Fruit fly (Drosophila melanogaster) whole organism, larva: ENCODE results near the gene CG43965.

Source experiments
- noc ChIP-seq: fragments of 200-800 bp; sonication (Bioruptor generic); optimal IDR thresholded peaks from 3 replicates; lab custom pipeline; 2019; ENCODE audit warnings: missing biosample characterization, mild to moderate bottlenecking, missing genetic modification characterization, moderate library complexity

CG43965 gene

dm6 chr3L:8704713-8705412 is 20.7 kb downstream of the CG43965 start:
- TF ChIP-seq noc (tag; lab: Kevin White, UChicago), result peak; percentile 67

DNA sequence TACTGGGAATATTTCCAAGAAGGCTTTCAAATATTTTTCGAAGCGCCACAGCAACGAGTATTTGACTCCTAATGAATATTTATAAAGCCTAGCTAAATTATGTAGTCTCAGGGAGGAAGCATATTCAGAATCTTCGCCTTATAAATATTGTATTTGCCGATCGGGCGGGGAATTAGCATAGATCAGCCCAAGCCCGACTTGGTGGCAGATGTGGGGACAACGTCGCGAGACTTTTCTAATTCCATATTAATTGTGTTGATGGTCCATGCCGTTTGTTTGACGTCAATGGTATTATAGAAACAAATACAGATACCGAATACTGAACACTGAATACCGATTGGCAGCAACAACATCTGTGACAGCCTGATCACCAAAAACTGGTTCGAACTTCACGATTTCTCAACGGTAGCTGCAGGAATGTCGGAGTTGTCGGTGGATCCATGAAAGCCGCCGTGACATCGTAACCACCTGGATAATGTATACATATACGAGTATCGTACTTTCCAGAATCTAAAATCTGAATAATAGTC is 21.8 kb downstream of the CG43965 start:
- TF ChIP-seq noc (tag; lab: Kevin White, UChicago), result no peak

DNA sequence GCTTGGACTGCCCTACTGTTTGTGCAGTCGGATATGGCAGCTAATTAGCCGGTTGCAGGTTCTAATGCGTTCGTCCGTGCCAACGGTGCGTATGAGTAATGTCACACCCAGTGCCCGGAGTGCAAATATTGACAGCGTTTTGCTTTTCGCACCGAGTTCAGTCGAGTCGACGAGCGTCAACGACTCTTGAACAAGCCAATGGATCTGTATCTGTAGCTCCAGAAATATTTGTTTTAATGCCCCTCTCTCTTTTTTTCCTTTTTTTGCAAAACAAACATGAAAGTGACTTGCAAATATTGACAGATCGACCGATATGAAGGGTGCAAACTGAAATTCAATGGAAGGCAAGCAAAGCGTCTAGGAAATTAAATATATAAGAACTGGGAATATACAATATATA is 23.1 kb downstream of the CG43965 start:
- peak; percentile 75 for TF ChIP-seq noc (tag; lab: Kevin White, UChicago)

DNA sequence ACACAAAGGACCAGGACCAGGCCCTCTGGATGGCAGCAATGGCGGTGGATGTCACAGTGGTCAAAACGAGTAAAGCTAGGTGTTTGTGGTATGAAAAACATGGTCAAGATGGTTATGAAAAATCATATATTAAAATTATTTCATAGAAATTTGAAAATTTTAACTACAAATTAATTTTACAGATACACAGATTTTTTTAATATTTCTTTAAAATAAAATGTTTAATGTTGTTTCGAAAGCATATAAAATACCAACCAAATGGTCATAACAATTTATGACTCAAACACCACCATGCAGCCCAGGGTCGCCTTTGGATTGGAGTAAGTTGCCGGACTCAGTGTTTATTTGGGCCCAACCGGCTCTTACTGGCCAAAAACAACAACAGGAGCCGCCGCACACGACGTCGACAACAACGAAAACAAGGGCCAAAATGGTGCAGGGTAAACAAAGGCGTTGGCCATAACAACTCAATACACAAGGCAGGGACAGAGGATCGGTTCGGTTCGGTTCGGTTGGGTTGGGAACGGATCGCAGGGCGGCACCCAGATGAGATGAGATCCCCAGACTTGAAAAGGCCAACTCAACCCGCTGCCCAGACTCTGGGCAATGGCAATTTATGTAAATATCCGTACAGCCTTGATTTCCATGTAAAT is 23.8 kb downstream of the CG43965 start:
- no peak for TF ChIP-seq noc (tag; lab: Kevin White, UChicago)

DNA sequence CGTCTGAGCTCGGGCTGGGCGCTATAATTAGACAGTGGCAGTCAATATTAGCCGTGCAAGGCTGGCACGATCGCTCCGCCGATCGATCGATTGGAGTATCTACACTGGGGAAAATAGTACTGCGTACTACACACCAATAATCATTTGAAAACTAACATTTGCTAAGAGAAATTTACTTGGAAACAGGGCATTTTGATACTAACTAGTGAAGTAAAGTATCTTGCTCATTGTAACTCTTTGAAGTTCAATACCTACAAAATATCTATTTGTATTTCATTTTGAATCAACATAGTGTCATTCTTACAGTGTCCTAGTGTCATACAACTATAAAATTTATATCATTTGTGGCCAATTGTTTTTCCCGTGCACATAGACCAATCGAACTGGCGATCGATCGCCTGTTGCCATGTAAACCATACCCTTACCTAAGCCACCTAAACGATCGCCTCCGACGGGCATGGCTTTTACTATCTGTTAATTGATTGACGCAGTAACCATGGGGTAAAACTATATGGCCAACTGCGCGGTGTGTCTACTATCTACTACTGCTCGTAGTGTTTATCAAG is 24.8 kb downstream of the CG43965 start:
- peak; percentile 88 for TF ChIP-seq noc (tag; lab: Kevin White, UChicago)

- peak; percentile 75 for TF ChIP-seq noc (tag; lab: Kevin White, UChicago)
Observed at dm6 chr3L:8700054-8700642, 25.4 kb downstream of the CG43965 start.

DNA sequence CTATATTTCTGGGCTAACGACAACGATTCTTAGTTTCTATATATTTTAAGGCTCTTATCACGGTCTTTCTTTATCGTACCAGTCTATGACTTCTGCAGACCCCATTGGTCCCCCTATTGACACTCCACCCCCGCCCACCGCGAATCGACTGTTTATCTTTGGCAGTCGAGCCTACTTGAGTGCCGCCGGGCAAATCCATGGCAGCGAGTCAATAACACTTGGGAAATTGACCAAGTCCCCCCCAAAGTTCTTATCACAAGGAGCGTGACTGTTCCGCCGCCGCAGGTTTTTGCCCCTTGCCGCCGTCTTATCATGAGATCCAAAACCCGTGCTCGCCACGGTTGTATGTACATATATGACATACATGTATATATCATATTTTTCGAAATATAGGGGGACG is 26.0 kb downstream of the CG43965 start:
- TF ChIP-seq noc (tag; lab: Kevin White, UChicago), result no peak

DNA sequence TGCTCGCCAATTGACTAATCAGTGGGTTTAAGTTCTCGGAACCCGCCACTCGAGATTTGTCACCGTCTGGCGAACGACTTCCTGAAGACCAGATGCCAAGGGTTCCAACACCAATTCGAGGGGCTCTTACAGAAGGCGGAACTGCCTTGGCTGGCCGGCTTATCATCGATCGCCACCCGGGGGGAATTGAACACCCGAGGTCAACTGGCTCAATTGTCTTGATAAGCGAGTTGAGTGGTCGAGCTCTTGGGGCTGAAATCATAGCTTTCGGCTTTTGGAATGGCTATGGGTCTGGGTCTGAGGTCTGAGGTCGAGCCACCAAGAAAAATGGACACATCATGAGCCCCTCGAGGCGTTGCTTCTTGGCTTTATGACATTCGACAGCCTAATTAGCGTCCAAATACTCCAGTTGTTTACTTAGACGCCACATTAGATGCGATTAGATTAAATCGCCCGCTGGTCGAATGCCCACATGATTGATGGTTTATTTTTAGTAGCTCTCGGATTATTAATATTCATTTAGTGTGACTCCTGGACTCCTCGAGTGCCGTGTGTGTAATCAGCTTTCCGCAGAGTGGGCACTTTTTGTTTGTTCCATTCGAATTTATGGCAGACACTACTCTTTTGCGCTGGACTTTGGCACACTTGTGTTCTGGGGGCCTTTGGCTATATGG is 26.9 kb downstream of the CG43965 start:
- TF ChIP-seq noc (tag; lab: Kevin White, UChicago), result peak; percentile 69

DNA sequence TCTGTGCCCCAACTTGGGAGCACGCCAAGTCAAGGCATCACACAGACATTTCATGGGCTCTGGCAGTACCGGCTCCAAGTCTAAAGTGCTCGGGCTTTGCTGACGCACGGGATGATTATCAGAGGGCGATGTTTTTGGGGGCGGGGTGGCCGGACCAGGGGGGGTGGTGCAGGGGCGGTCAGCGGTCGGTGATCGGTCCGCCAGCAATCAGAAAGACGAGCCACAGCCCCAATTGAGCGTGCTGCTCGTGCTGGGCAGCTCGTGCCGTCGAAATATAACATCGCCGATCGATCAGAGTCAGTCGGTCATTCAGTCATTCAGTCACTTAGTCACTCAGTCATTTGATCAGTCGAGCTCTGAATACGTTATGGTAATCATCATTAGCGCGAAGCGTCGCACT is 27.7 kb downstream of the CG43965 start:
- no peak for TF ChIP-seq noc (tag; lab: Kevin White, UChicago)

dm6 chr3L:8696487-8696954 is 29.1 kb downstream of the CG43965 start:
- TF ChIP-seq noc (tag; lab: Kevin White, UChicago), result peak; percentile 84

- no peak for TF ChIP-seq noc (tag; lab: Kevin White, UChicago)
Observed at dm6 chr3L:8695959-8696358, 29.6 kb downstream of the CG43965 start.

DNA sequence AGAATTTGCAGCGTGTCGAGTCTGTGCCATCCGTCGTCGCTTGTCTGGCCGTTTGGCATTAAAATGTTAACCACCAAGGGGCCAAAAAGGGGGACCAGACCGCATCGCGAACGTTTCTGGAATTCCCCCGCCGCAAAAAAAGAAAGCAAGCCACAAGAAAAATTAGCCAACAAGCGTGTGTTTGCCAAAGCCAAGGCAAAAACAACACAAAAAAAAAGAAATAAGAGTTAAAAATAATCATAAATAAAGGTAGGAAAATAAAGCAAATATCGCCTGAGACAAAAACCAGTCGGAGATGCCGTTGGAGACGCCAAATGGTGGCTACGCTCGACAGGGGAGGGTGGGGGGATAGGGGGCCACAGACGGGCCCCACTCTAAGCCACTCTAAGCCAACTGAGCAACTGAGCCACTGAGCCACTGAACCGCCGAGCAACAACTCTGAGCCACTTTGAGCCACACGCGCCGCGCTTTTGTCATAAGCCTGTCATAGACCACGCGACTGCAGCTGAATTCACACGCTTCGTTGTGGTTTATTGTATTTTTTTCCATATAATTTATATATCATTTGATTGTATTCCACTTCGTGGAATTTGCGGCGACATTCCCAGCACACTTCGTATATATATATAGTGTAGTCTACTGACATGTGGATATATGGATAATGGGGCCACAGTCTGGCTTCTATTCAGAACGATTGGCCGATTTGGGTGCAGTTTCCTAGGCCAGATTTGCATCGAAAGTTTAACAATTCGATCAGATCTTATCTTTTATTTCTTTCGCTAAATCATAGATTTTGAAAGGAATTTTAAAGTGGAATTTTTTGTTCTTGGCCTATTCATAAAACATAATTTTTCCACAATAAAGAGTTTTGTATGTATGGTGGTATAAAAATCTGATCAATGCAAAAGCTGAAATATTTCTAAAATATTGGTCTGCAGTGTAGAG is 31.7 kb downstream of the CG43965 start:
- peak; percentile 50 for TF ChIP-seq noc (tag; lab: Kevin White, UChicago)

DNA sequence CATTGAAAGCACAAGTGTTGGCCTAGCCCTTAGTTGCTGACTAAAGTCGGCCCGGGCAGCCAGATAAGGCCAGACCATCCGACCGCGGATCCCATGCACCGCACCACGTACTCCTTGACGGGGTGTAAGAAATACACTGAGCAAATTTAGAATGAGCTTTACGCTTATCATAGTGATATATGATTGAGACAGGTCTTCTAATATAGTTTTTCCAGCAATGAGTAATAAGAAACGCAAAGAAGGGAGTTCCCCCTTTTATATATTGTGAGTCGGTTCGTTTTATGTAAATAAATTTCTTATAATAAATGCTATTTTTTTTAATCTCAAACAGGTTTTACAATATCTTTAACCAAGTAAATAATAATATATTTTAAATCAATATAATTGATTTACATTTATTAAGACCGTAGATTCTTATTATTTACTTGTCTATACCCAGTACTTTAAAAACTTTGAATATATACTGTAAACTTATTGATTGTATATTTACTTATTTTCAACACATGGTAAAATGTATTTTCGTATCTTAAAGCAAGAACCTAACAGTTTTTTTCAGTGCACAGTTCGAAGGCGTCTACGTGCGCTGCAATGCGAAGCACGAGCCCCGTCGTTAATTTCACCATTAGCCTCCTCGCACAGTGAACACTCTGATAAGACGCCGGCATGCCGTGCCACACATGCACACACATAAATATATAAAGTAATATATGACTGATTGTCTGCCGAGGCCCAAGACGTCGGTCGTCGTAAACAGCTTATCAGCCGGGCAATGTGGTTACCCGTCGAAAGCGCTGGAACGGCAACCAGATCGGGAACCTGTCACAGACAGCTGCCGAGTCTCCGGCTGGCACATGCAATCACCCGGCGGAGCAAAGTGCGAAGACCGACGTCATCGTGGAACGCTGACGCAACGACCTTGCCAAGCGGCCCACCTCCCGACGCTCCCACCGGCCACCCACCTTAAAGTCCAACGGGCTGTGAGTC is 33.4 kb downstream of the CG43965 start:
- TF ChIP-seq noc (tag; lab: Kevin White, UChicago), result peak; percentile 76
